Fruit fly (Drosophila melanogaster) ovary, adult (tissue): ENCODE measurements around the gene Srpk79D.

ENCODE experiments used
- CG17801 ChIP-seq: fragments of 200-800 bp; optimal IDR thresholded peaks from 2 replicates; lab custom pipeline; 2019; ENCODE audit warnings: missing biosample characterization, mild to moderate bottlenecking, missing genetic modification characterization, moderate library complexity; ENCODE audit not compliant: partially characterized antibody

Gene Srpk79D

dm6 chr3L:22273529-22274301 lies at the start of gene Srpk79D:
Gene Srpk79D (plus strand): TSS chr3L:22273985.
- no peak for TF ChIP-seq CG17801 (GFP tag; lab: Kevin White, UChicago)

DNA sequence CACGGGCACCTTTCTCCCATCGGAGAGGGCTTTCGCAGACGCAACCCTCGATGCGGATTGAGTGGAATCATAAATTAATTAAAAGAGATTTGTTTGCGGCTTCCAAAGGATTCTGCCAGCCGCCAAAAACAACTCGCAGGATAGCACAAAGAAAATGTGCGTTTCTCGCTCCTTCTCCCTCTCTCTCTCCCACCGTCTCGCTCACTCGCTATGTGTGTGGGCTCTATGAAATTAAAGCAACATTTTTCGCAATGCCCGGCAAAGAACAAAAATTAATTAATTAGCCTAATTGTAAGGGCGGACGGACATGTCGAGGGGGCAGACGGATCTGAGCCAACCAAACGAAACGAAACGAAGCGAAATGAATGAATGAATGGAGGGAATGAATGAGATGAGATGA lies 36.1 kb upstream of the Srpk79D start:
- no peak for TF ChIP-seq CG17801 (GFP tag; lab: Kevin White, UChicago)

dm6 chr3L:22242241-22242640 lies 31.5 kb upstream of the Srpk79D start:
- TF ChIP-seq CG17801 (GFP tag; lab: Kevin White, UChicago), result no peak

- TF ChIP-seq CG17801 (GFP tag; lab: Kevin White, UChicago), result peak; percentile 4
Measured at dm6 chr3L:22262797-22263423, 10.9 kb upstream of the Srpk79D start, which contains the start of the genes Rich and Ddx1. Gene Rich (minus strand): TSS chr3L:22262921. Gene Ddx1 (plus strand): TSS chr3L:22263369.

- TF ChIP-seq CG17801 (GFP tag; lab: Kevin White, UChicago), result peak; percentile 15
Measured at dm6 chr3L:22266535-22266934, 7.2 kb upstream of the Srpk79D start, which contains the start of gene CG11523. Gene CG11523 (minus strand): TSS chr3L:22266679.

DNA sequence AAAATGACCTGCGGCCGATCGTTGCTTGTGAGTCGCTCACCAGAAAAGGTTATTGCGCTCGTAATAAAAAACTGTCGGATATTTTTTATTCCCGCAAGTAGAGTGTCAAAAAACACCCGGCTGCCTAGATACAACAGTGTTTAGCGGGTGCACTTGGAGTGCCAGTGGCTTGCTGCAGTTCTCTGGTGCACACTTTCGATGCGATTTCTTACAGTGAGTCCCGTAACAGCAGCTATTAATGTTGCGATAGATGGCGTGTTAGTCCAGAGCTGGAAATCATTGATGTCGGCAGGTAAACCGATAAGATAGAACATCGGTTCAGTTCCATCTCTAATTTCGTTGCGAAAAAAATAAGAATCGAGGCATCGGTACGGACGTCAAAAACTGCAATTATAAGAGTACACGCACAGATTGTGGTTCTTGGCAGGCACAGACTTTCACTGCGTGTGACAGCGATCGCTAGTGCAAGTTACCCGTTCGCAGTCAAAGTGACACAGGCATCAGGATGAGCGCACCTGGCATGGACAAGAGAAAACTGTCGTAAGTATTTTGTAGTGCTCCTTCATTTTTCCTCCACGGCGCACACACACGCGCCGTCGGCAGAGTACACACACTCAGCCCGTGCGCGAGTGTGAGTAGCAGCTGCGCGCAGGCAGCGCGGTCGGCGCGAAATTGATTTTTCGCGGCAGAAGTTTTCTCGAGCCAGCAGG lies 6.4 kb upstream of the Srpk79D start, which contains the start of gene Csp:
Csp (plus strand) TSS at position 135 of the 710 bp plus-strand sequence.
- peak; percentile 63 for TF ChIP-seq CG17801 (GFP tag; lab: Kevin White, UChicago)

DNA sequence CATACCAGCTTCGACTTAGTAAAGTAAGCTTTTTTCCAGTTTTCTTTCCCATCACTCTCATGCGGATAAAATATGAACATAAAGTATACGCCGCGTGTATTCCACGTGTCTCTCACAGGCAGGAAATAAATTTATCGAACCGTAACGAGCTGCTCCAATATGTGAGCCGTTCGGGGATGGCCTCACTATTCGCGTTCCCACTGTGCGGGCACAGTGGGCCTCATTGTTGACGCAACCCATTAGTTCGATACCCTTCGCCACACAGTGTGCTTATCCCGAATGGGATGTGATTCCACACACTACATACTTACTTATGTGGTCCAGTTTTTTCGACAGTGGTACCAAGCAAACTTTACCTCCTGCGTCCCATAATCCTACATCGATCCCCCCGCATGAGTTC lies 2.2 kb downstream of the Srpk79D start:
- no peak for TF ChIP-seq CG17801 (GFP tag; lab: Kevin White, UChicago)

DNA sequence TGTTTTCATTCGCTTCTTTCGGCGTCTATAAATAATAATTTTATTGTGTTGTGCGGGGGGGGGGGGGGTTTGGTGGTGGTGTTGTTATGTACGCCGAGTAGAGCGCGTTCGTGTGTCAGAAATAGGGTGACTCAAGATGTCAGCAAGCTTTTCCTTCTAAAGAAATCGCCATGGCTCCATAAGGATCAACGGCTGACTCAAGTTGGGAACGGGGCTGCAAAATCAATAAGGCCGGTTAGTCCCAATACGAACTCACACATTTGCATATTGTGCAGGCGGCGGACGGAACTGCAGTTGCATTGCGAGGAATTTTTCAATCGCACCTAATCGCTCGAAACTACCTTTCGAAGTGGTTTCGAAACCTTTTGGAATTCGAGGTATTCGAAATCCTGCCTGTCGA lies 2.8 kb downstream of the Srpk79D start:
- TF ChIP-seq CG17801 (GFP tag; lab: Kevin White, UChicago), result no peak

DNA sequence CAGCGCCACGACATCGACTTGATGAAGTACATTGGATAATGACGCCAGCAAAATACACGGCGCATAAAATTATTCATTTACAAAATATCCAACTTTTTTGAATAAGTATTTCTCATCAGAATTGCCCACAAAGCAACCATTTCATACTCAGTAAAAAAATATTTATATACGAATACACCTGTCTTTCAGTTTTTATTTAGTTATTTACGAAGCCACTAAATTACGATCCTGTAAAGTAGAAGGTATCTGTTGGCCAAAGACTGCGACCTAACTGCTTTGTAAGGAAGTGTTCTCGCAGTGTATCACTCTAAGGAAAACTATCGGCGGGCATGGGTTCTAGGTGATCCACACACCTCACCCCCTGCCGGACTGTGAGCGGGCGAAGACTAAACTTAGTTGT lies 3.4 kb downstream of the Srpk79D start:
- no peak for TF ChIP-seq CG17801 (GFP tag; lab: Kevin White, UChicago)

DNA sequence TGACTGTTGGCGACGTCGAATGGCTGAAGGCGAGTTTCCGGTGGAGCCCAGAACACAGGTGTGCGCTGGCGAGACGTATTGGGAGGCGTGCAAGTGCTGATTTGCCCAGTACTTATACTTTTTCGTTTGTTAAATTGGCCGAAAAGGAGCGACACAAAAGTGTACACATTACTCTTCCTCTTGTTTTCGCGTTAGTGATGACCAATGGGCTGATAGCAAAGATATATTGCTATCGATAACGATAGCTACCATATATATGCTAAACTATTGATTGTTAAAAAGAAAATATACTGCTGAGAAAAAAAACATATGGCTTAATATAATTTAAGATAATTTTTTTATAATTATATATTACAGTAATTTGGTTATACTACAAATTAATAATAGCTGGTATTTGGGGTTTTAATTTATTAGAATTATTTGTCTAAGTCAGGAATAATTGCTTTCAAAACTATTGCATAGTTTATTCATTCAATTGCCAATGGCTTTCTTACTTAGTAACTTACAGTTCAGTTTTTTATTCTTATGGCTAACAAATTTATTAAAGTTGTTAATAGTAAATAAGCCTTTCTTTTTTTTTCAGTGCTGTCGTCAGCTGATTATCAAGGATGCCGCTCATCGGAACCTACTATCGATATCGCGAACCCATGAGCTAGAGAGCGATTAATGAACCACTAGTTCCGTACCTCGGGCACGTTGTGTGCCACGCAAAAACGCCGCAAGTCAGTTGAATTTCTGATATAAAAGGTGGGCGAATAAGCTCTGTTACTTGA lies 14.4 kb downstream of the Srpk79D start, which contains the start of the genes Hem and IleRS:
Hem (minus strand) TSS at position 202 of the 773 bp plus-strand sequence.
IleRS (plus strand) TSS at position 672 of the 773 bp plus-strand sequence.
- peak; percentile 83 for TF ChIP-seq CG17801 (GFP tag; lab: Kevin White, UChicago)

DNA sequence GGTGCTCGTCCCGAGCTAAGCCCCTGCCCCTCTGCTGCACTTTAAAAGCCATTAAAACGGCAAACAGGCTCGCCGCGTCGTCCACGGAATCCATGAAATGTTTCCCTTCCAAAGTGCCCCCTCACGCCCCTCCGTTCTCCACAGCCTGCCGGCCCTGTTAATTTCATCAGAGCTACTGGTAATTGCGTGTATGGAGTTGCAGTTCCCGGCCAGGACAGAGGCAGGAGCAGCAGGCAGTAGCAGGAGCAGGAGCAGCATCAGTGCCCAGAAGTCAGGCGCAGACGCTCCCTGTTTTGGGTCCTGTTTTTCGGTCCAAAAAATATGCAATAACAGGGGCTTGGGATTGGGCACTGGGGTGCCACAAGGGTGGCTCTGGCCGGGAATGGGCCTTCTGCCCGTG lies 43.1 kb downstream of the Srpk79D start:
- TF ChIP-seq CG17801 (GFP tag; lab: Kevin White, UChicago), result no peak

DNA sequence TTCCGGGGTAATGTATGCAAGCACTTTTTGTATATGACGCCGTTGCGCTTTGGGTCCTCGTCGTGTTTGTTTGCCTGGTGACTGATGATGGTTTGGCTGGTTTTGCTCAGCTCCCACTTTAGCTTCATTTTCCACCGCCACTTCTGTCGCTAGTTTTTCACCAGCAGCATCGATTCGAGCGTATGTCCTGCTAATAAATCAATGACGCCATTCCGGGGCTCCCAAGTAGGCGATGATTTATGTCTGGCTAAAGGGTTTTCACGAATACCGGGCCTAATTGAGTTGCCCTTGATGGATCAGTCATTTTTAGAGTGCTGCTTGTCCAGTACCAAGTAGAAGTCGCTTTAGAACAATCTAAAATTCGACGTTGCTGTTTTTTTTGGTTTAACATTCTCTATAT lies 55.7 kb downstream of the Srpk79D start, which contains the start of gene CG32450:
CG32450 (plus strand) TSS at position 301 of the 400 bp plus-strand sequence.
- TF ChIP-seq CG17801 (GFP tag; lab: Kevin White, UChicago), result no peak
